Worm (Caenorhabditis elegans) whole organism, early embryonic: ENCODE data around the gene F58E2.5.

ENCODE experiments used
- B0310.2 ChIP-seq: sonication (generic microtip); optimal IDR thresholded peaks from 2 replicates; lab custom pipeline; 2016; ENCODE audit warnings: mild to moderate bottlenecking, missing genetic modification characterization, missing compliant biosample characterization
- F13C5.2 ChIP-seq: sonication (generic microtip); optimal IDR thresholded peaks from 2 replicates; lab custom pipeline; 2017; ENCODE audit warnings: mild to moderate bottlenecking, missing genetic modification characterization, inconsistent platforms, missing compliant biosample characterization
- aly-1 ChIP-seq: sonication (generic microtip); optimal IDR thresholded peaks from 2 replicates; lab custom pipeline; 2016; ENCODE audit warnings: missing genetic modification characterization, missing compliant biosample characterization
- ama-1 ChIP-seq: fragments of 150-350 bp; optimal IDR thresholded peaks from 2 replicates; lab custom pipeline; 2014
- ceh-13 ChIP-seq: fragments of 200-800 bp; sonication (Bioruptor generic); optimal IDR thresholded peaks from 2 replicates; lab custom pipeline; 2018; ENCODE audit warnings: mild to moderate bottlenecking, missing genetic modification characterization, missing compliant biosample characterization
- ceh-36 ChIP-seq: sonication (generic microtip); optimal IDR thresholded peaks from 2 replicates; lab custom pipeline; 2016; ENCODE audit warnings: missing genetic modification characterization, inconsistent platforms, missing compliant biosample characterization
- ets-7 ChIP-seq: sonication (generic microtip); optimal IDR thresholded peaks from 2 replicates; lab custom pipeline; 2016; ENCODE audit warnings: missing genotype, missing genetic modification characterization, missing compliant biosample characterization
- flt-1 ChIP-seq: fragments of 200-800 bp; sonication (Bioruptor generic); IDR thresholded peaks from 2 replicates; pipeline ENCODE4 v1.3.6; 2022; ENCODE audit warnings: missing genetic modification characterization, missing compliant biosample characterization
- hmbx-1 ChIP-seq: sonication (generic microtip); optimal IDR thresholded peaks from 2 replicates; lab custom pipeline; 2016; ENCODE audit warnings: mild to moderate bottlenecking, missing genetic modification characterization, missing compliant biosample characterization
- hmg-4 ChIP-seq: fragments of 200-800 bp; sonication (Bioruptor generic); optimal IDR thresholded peaks from 2 replicates; lab custom pipeline; 2018; ENCODE audit warnings: mild to moderate bottlenecking, missing genetic modification characterization, missing compliant biosample characterization
- hnd-1 ChIP-seq: sonication (generic microtip); optimal IDR thresholded peaks from 2 replicates; lab custom pipeline; 2016; ENCODE audit warnings: missing genetic modification characterization, missing compliant biosample characterization
- pes-1 ChIP-seq: fragments of 200-800 bp; sonication (Bioruptor generic); IDR thresholded peaks from 2 replicates; pipeline ENCODE4 v1.3.6; 2022; ENCODE audit warnings: missing genetic modification reagents, missing genetic modification characterization, missing compliant biosample characterization
- scrt-1 ChIP-seq: fragments of 200-800 bp; sonication (Bioruptor generic); IDR thresholded peaks from 2 replicates; pipeline ENCODE4 v1.3.6; 2022; ENCODE audit warnings: missing genetic modification characterization, missing compliant biosample characterization
- sea-1 ChIP-seq: fragments of 200-800 bp; sonication (Bioruptor generic); conservative IDR thresholded peaks from 2 replicates; pipeline ENCODE4 v1.3.6; 2022; ENCODE audit warnings: missing genetic modification characterization, missing compliant biosample characterization
- tbx-11 ChIP-seq: fragments of 200-800 bp; sonication (Bioruptor generic); IDR thresholded peaks from 2 replicates; pipeline ENCODE4 v1.3.6; 2022; ENCODE audit warnings: missing genetic modification characterization, missing compliant biosample characterization
- tbx-37 ChIP-seq: fragments of 200-800 bp; sonication (Bioruptor generic); conservative IDR thresholded peaks from 2 replicates; pipeline ENCODE4 v1.3.6; 2022; ENCODE audit warnings: missing genetic modification reagents, missing genetic modification characterization, missing compliant biosample characterization
- tra-4 ChIP-seq: sonication (generic microtip); optimal IDR thresholded peaks from 2 replicates; lab custom pipeline; 2017; ENCODE audit warnings: missing genetic modification characterization, missing compliant biosample characterization

The F58E2.5 gene

DNA sequence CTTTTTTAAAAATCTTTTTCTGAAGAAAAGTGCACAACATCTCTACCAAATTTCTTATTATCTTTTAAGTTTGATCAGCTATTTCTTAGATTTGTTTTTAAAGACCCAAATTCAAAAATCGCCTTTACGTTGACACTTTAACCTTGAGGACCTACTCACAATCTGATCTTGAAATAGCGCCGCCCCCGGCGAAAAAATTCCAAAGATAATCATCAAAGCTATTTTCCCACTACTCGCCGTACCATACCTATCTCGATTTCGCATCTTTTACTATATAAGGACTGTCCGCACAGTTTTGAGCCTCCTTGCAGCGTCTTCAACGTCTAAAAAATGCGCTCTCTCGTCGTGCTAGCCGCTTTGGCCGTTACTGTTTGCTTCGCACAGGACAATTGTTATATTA, 3.9 kb upstream of the F58E2.5 start, which contains the start of gene grd-10:
Gene grd-10, plus strand, starts transcription at position 208 of the 400 bp plus-strand sequence.
- TF ChIP-seq aly-1 (tag; lab: Kevin White, UChicago) (no peak), flt-1 (GFP tag; lab: Robert Waterston, UW) (no peak), B0310.2 (tag; lab: Kevin White, UChicago) (no peak), F13C5.2 (tag; lab: Kevin White, UChicago) (no peak), ceh-13 (GFP tag; lab: Kevin White, UChicago) (no peak), tra-4 (tag; lab: Kevin White, UChicago) (no peak), ama-1 (lab: Kevin White, UChicago) (no peak), hnd-1 (tag; lab: Kevin White, UChicago) (no peak), tbx-11 (GFP tag; lab: Robert Waterston, UW) (no peak)

DNA sequence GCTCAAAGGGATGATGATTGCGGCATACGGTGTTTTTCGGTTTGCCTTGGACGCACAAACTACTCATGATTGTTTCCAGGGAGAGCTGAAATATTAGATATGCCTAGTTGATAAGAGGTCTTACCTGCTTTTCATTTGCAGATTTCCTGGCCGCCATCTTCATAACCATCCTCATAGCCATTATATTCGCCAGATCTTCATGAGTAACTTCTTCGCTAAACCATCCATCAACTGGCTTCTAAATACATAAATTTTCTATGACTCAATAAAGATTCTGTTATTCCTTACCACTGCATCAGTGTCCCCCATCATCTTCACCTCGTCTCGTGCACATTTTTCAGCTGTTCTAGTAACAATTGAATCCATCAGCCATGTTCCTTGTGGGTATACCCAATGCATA, 2.2 kb upstream of the F58E2.5 start:
- TF ChIP-seq flt-1 (GFP tag; lab: Robert Waterston, UW), result no peak
- TF ChIP-seq hmg-4 (GFP tag; lab: Kevin White, UChicago), result no peak
- TF ChIP-seq tbx-37 (GFP tag; lab: Robert Waterston, UW), result no peak
- TF ChIP-seq scrt-1 (GFP tag; lab: Robert Waterston, UW), result no peak
- no peak for TF ChIP-seq hmbx-1 (tag; lab: Kevin White, UChicago)
- no peak for TF ChIP-seq sea-1
- no peak for TF ChIP-seq pes-1 (GFP tag; lab: Robert Waterston, UW)
- TF ChIP-seq aly-1 (tag; lab: Kevin White, UChicago), result no peak
- TF ChIP-seq ets-7 (tag; lab: Kevin White, UChicago), result no peak
- no peak for TF ChIP-seq B0310.2 (tag; lab: Kevin White, UChicago)
- TF ChIP-seq ceh-36 (tag; lab: Kevin White, UChicago), result no peak
- TF ChIP-seq ama-1 (lab: Kevin White, UChicago), result no peak
- TF ChIP-seq tbx-11 (GFP tag; lab: Robert Waterston, UW), result no peak
- no peak for TF ChIP-seq hnd-1 (tag; lab: Kevin White, UChicago)
- TF ChIP-seq tra-4 (tag; lab: Kevin White, UChicago), result no peak
- no peak for TF ChIP-seq ceh-13 (GFP tag; lab: Kevin White, UChicago)
- no peak for TF ChIP-seq F13C5.2 (tag; lab: Kevin White, UChicago)

DNA sequence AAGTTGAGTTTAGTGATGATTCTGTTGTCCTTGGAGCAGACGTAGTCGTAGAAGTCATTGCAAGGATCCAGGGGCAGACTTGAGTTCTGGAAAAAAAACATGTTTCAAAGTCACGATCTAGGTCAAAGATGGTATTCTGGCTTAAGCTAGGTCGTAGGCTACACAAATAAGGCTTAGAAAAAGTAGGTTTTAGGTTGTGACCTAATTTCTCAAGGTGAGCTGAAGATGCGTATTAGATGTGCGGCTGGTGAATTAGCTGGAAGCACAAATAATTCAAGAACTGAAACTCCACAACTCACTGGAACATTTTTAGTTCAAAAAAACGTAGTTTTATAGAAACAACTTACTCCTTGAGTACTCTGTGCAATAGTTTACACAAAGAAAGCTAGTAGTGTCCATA, 613 bp upstream of the F58E2.5 start, which contains the start of gene F09D12.2:
Gene F09D12.2, minus strand, starts transcription at position 101 of the 400 bp plus-strand sequence.
- TF ChIP-seq ama-1 (lab: Kevin White, UChicago), result no peak
- no peak for TF ChIP-seq scrt-1 (GFP tag; lab: Robert Waterston, UW)
- no peak for TF ChIP-seq tbx-37 (GFP tag; lab: Robert Waterston, UW)
- TF ChIP-seq ceh-13 (GFP tag; lab: Kevin White, UChicago), result no peak
- no peak for TF ChIP-seq hmg-4 (GFP tag; lab: Kevin White, UChicago)
- no peak for TF ChIP-seq ets-7 (tag; lab: Kevin White, UChicago)
- no peak for TF ChIP-seq ceh-36 (tag; lab: Kevin White, UChicago)
- TF ChIP-seq sea-1, result no peak
- TF ChIP-seq tbx-11 (GFP tag; lab: Robert Waterston, UW), result no peak
- TF ChIP-seq flt-1 (GFP tag; lab: Robert Waterston, UW), result no peak
- TF ChIP-seq aly-1 (tag; lab: Kevin White, UChicago), result no peak
- no peak for TF ChIP-seq B0310.2 (tag; lab: Kevin White, UChicago)
- no peak for TF ChIP-seq F13C5.2 (tag; lab: Kevin White, UChicago)

DNA sequence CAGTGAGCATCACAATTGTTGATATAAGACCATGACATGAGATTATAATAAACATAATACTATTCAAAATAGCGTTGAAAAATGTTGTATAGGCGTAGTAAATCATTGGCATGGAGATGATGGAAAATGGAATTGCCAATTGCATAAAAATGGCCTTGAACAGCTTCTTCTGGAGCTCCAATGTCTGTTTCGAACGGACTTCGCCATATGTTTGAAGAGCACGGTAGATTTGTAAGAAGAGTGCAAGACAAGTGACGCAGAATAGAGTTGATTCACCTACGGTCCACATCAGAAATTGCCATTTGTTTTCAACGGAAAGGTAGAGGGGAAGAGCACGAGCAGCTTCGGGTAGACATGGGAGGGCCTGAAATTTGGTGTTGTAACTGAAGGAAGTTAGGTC, 2.6 kb downstream of the F58E2.5 start:
- TF ChIP-seq hmg-4 (GFP tag; lab: Kevin White, UChicago) (no peak), tbx-37 (GFP tag; lab: Robert Waterston, UW) (no peak), tbx-11 (GFP tag; lab: Robert Waterston, UW) (no peak), ets-7 (tag; lab: Kevin White, UChicago) (no peak), ceh-36 (tag; lab: Kevin White, UChicago) (no peak), hnd-1 (tag; lab: Kevin White, UChicago) (no peak), B0310.2 (tag; lab: Kevin White, UChicago) (no peak), ceh-13 (GFP tag; lab: Kevin White, UChicago) (no peak), flt-1 (GFP tag; lab: Robert Waterston, UW) (no peak), scrt-1 (GFP tag; lab: Robert Waterston, UW) (no peak), sea-1 (no peak), aly-1 (tag; lab: Kevin White, UChicago) (no peak), tra-4 (tag; lab: Kevin White, UChicago) (no peak), F13C5.2 (tag; lab: Kevin White, UChicago) (no peak), hmbx-1 (tag; lab: Kevin White, UChicago) (no peak)

DNA sequence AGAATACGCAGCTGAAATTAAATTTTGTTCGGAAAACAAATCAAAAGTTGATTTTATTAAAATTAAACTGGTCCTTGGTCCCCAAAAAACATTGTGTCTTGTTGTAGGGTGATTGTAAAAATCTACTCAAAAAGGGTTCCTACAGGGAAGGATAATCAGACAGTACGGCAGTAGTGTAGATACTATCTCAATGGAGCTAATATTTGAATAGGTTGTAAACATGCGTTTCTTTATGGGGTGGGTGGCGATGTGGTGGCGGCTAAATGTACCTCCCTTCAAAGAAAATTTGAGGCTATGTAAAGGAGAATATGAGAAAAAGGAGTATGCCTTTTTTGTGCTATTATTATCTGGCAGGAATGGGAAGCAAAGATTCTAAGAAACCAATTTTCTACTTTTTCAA, 7.8 kb downstream of the F58E2.5 start:
- TF ChIP-seq flt-1 (GFP tag; lab: Robert Waterston, UW), result no peak
- TF ChIP-seq ceh-13 (GFP tag; lab: Kevin White, UChicago), result no peak
- no peak for TF ChIP-seq B0310.2 (tag; lab: Kevin White, UChicago)
- TF ChIP-seq aly-1 (tag; lab: Kevin White, UChicago), result no peak
- no peak for TF ChIP-seq sea-1
- TF ChIP-seq hmbx-1 (tag; lab: Kevin White, UChicago), result no peak
- no peak for TF ChIP-seq ama-1 (lab: Kevin White, UChicago)
- no peak for TF ChIP-seq scrt-1 (GFP tag; lab: Robert Waterston, UW)

DNA sequence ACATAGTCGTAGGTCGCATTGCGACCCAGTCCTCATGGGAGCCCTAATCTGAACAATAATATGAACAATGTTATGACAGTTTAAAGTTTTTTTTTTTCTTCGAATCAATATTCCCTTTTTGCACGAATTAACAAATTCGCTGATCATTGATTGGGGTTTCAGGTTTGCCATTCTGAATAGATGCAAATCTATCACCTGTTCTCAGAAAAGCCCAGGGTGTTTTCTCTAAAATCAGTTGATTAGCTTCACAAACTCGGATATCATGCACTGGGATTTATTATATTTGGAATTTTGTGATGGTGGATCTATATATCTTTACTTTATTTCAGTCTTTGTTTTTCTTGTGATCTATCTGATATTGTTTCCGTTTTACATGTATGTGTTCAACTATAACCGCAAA, 8.6 kb downstream of the F58E2.5 start, which contains the start of gene srz-23:
Gene srz-23, plus strand, starts transcription at position 263 of the 400 bp plus-strand sequence.
- TF ChIP-seq tbx-37 (GFP tag; lab: Robert Waterston, UW) (no peak), aly-1 (tag; lab: Kevin White, UChicago) (no peak), ets-7 (tag; lab: Kevin White, UChicago) (no peak), tra-4 (tag; lab: Kevin White, UChicago) (no peak), ceh-13 (GFP tag; lab: Kevin White, UChicago) (no peak), hmg-4 (GFP tag; lab: Kevin White, UChicago) (no peak), scrt-1 (GFP tag; lab: Robert Waterston, UW) (no peak), pes-1 (GFP tag; lab: Robert Waterston, UW) (no peak), hnd-1 (tag; lab: Kevin White, UChicago) (no peak)
